Worm (Caenorhabditis elegans) whole organism, late embryonic: ENCODE measurements around the gene str-177.

Source experiments
- ama-1 ChIP-seq: fragments of 150-350 bp; optimal IDR thresholded peaks from 2 replicates; lab custom pipeline; 2014
- ceh-22 ChIP-seq: sonication (generic microtip); optimal IDR thresholded peaks from 2 replicates; lab custom pipeline; 2017; ENCODE audit warnings: missing biosample characterization, missing genetic modification characterization
- ceh-9 ChIP-seq: sonication (generic microtip); optimal IDR thresholded peaks from 2 replicates; lab custom pipeline; 2016; ENCODE audit warnings: mild to moderate bottlenecking, missing genetic modification characterization, inconsistent platforms, missing compliant biosample characterization
- elt-4 ChIP-seq: sonication (generic microtip); optimal IDR thresholded peaks from 2 replicates; lab custom pipeline; 2016; ENCODE audit warnings: missing genetic modification characterization, missing compliant biosample characterization
- fkh-10 ChIP-seq: fragments of 150-350 bp; optimal IDR thresholded peaks from 2 replicates; lab custom pipeline; 2014; ENCODE audit warnings: missing biosample characterization, missing genetic modification reagents, missing genetic modification characterization
- gmeb-2 ChIP-seq: sonication (generic microtip); optimal IDR thresholded peaks from 2 replicates; lab custom pipeline; 2016; ENCODE audit warnings: missing genetic modification characterization, inconsistent platforms, missing compliant biosample characterization
- nfya-1 ChIP-seq: sonication (generic microtip); optimal IDR thresholded peaks from 2 replicates; lab custom pipeline; 2017; ENCODE audit warnings: missing genetic modification characterization, mild to moderate bottlenecking, missing compliant biosample characterization, antibody characterized with exemption, moderate library complexity
- nhr-11 ChIP-seq: fragments of 150-350 bp; optimal IDR thresholded peaks from 2 replicates; lab custom pipeline; 2014; ENCODE audit warnings: missing biosample characterization, missing genetic modification characterization
- nhr-232 ChIP-seq: sonication (generic microtip); optimal IDR thresholded peaks from 2 replicates; lab custom pipeline; 2016; ENCODE audit warnings: missing genetic modification characterization, missing compliant biosample characterization
- pha-4 ChIP-seq: fragments of 150-350 bp; optimal IDR thresholded peaks from 2 replicates; lab custom pipeline; 2018; ENCODE audit warnings: missing biosample characterization, missing genetic modification reagents, missing genetic modification characterization
- pqm-1 ChIP-seq: sonication (generic microtip); optimal IDR thresholded peaks from 2 replicates; lab custom pipeline; 2016; ENCODE audit warnings: missing genetic modification characterization, missing compliant biosample characterization
- tbx-2 ChIP-seq: sonication (generic microtip); optimal IDR thresholded peaks from 2 replicates; lab custom pipeline; 2016; ENCODE audit warnings: missing genetic modification characterization, missing compliant biosample characterization
- tbx-7 ChIP-seq: sonication (generic microtip); optimal IDR thresholded peaks from 2 replicates; lab custom pipeline; 2016; ENCODE audit warnings: missing genotype, missing genetic modification characterization, missing compliant biosample characterization
- unc-86 ChIP-seq: sonication (generic microtip); optimal IDR thresholded peaks from 2 replicates; lab custom pipeline; 2016; ENCODE audit warnings: missing genetic modification characterization, missing compliant biosample characterization

DNA sequence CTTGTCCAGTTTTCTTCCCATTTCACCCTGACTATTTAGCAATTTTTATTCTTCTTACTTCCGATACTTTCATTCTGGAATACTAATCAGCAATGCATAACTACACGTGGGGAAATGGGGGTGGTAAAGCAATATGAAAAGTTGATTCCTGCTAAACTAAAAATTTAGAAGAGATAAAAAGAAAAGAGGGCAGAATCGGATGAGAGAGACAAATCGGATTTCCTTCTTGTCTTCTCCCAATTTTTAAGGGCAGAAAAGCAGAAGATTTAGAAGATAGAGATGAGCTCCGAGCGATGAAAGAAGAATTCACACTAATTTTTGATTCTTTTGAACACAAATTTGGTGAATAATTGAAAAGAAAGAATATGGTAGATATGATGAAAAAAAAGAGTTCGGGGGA lies 4.7 kb downstream of the str-177 start:
- TF ChIP-seq fkh-10 (GFP tag; lab: Kevin White, UChicago) = no peak
- no peak for TF ChIP-seq ceh-9 (tag; lab: Kevin White, UChicago)
- no peak for TF ChIP-seq nfya-1
- no peak for TF ChIP-seq gmeb-2
- TF ChIP-seq elt-4 (tag; lab: Kevin White, UChicago) = no peak
- no peak for TF ChIP-seq pha-4 (tag; lab: Kevin White, UChicago)
- no peak for TF ChIP-seq ceh-22 (tag; lab: Kevin White, UChicago)
- TF ChIP-seq ama-1 (lab: Kevin White, UChicago) = no peak
- no peak for TF ChIP-seq tbx-2 (tag; lab: Kevin White, UChicago)
- no peak for TF ChIP-seq pqm-1
- TF ChIP-seq nhr-232 = no peak
- TF ChIP-seq unc-86 (tag; lab: Kevin White, UChicago) = no peak
- no peak for TF ChIP-seq tbx-7 (tag; lab: Kevin White, UChicago)
- no peak for TF ChIP-seq nhr-11 (tag; lab: Kevin White, UChicago)
